Worm (Caenorhabditis elegans): ENCODE measurements around the gene sprp-4.

DNA sequence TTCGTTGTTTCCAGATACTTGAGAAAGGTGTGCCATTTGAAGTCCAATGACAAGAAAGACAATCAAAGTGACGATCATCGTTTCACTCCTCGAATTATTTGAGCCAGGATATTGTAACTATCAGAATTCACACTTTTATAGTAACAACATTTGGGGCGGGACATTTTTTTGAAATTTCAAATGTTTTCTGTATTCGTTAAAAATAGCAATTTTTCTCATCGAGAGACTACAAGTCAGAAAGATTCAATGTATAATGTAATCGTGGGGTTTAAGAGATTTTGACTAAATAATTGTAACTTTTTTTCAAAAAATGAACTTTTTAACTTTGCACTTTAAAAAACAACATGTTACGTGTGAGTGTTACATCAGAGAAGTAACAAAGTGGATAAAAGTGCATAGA, 13.1 kb upstream of the sprp-4 start, which contains the start of gene ins-9:
- no peak for TF ChIP-seq nhr-28 (tag; optimal IDR thresholded peaks at IDR 0.05)
- no peak for TF ChIP-seq ceh-82 (tag; optimal IDR thresholded peaks at IDR 0.05)
- no peak for TF ChIP-seq pqm-1 (tag; optimal IDR thresholded peaks at IDR 0.05)
- no peak for TF ChIP-seq unc-39 (tag; optimal IDR thresholded peaks at IDR 0.05)
- no peak for TF ChIP-seq lin-39 (tag; optimal IDR thresholded peaks at IDR 0.05)
- TF ChIP-seq ama-1 (optimal IDR thresholded peaks at IDR 0.05), result no peak
- TF ChIP-seq elt-1 (tag; optimal IDR thresholded peaks at IDR 0.05), result no peak
- no peak for TF ChIP-seq zag-1 (tag; optimal IDR thresholded peaks at IDR 0.05)
- no peak for TF ChIP-seq nhr-77 (tag; optimal IDR thresholded peaks at IDR 0.05)
- TF ChIP-seq ztf-11 (tag; optimal IDR thresholded peaks at IDR 0.05), result no peak
- TF ChIP-seq lin-15B (tag; optimal IDR thresholded peaks at IDR 0.05), result no peak
- no peak for TF ChIP-seq nhr-76 (tag; optimal IDR thresholded peaks at IDR 0.05)

Measured in whole organism, L3 larva.